Worm (Caenorhabditis elegans) whole organism, L4/young adult: ENCODE results near the gene malt-1.

Source experiments
- W03F9.2 ChIP-seq: fragments of 150-350 bp; optimal IDR thresholded peaks from 2 replicates; lab custom pipeline; 2014; ENCODE audit warnings: missing biosample characterization, missing genetic modification characterization
- him-1 ChIP-seq: sonication (generic microtip); optimal IDR thresholded peaks from 2 replicates; lab custom pipeline; 2016; ENCODE audit warnings: missing genotype, missing genetic modification reagents, missing genetic modification characterization, missing compliant biosample characterization

DNA sequence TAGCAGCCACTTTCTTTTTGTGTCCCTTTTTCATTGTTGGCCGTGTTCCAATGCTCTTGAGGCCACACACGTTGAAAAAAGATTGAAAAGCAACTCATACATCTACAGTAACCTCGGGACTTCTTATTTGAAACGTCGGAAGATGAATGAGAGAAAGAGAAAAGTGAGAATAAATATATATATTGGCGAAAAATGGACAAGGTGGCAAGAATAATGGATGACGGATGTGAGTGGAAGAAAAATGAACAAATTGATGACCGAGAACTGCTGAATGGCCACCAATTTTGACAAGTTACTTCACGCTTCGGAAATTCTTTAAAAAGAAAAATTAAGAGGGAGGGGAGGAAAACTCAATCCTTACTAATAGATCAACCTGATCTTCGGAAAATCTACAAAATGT lies 7.0 kb upstream of the malt-1 start:
- TF ChIP-seq him-1 (tag; lab: Kevin White, UChicago) (no peak), W03F9.2 (no peak)
